Fruit fly (Drosophila melanogaster) whole organism, embryonic: ENCODE measurements around the gene Ndae1.

Experiments used
- BtbVII ChIP-seq: fragments of 200-800 bp; sonication (Bioruptor generic); optimal IDR thresholded peaks from 3 replicates; lab custom pipeline; 2017; ENCODE audit warnings: missing biosample characterization, mild to moderate bottlenecking, missing genetic modification characterization
- CG10431 ChIP-seq: fragments of 200-800 bp; sonication (Bioruptor generic); optimal IDR thresholded peaks from 3 replicates; lab custom pipeline; 2018; ENCODE audit warnings: missing biosample characterization, mild to moderate bottlenecking, missing genetic modification characterization
- CG12155 ChIP-seq: fragments of 200-800 bp; sonication (Bioruptor generic); optimal IDR thresholded peaks from 3 replicates; lab custom pipeline; 2016; ENCODE audit warnings: missing biosample characterization, missing genetic modification characterization
- CG12391 ChIP-seq: fragments of 200-800 bp; sonication (Bioruptor generic); optimal IDR thresholded peaks from 3 replicates; lab custom pipeline; 2018; ENCODE audit warnings: missing biosample characterization, mild to moderate bottlenecking, missing genetic modification characterization, moderate library complexity
- CG14050 ChIP-seq: fragments of 200-800 bp; sonication (Bioruptor generic); IDR thresholded peaks from 3 replicates; pipeline ENCODE4 v1.3.6; 2022; ENCODE audit warnings: missing biosample characterization, missing genetic modification characterization
- CG14710 ChIP-seq: fragments of 200-800 bp; sonication (Bioruptor generic); optimal IDR thresholded peaks from 3 replicates; lab custom pipeline; 2019; ENCODE audit warnings: missing biosample characterization, mild to moderate bottlenecking, missing genetic modification characterization, moderate library complexity
- CG14860 ChIP-seq: fragments of 200-800 bp; sonication (Bioruptor generic); IDR thresholded peaks from 3 replicates; pipeline ENCODE4 v1.3.6; 2022; ENCODE audit warnings: missing biosample characterization, missing genetic modification characterization; ENCODE audit not compliant: partially characterized antibody
- CG15269 ChIP-seq: fragments of 200-800 bp; sonication (Bioruptor generic); optimal IDR thresholded peaks from 2 replicates; lab custom pipeline; 2018; ENCODE audit warnings: missing biosample characterization, mild to moderate bottlenecking, missing genetic modification characterization, moderate library complexity
- CG1647 ChIP-seq: fragments of 200-800 bp; sonication (Bioruptor generic); optimal IDR thresholded peaks from 3 replicates; lab custom pipeline; 2016; ENCODE audit warnings: missing biosample characterization, missing genetic modification characterization
- CG16815 ChIP-seq: fragments of 200-800 bp; sonication (Bioruptor generic); optimal IDR thresholded peaks from 3 replicates; lab custom pipeline; 2017; ENCODE audit warnings: missing biosample characterization, mild to moderate bottlenecking, missing genetic modification characterization
- CG17186 ChIP-seq: fragments of 200-800 bp; sonication (Bioruptor generic); optimal IDR thresholded peaks from 3 replicates; lab custom pipeline; 2017; ENCODE audit warnings: missing biosample characterization, missing genetic modification reagents, missing genetic modification characterization
- CG1792 ChIP-seq: fragments of 200-800 bp; sonication (Bioruptor generic); optimal IDR thresholded peaks from 2 replicates; lab custom pipeline; 2016; ENCODE audit warnings: missing biosample characterization, missing genetic modification characterization
- CG2712 ChIP-seq: fragments of 200-800 bp; optimal IDR thresholded peaks from 3 replicates; lab custom pipeline; 2019; ENCODE audit warnings: missing biosample characterization, mild to moderate bottlenecking, missing genetic modification characterization, moderate library complexity
- CG2875 ChIP-seq: fragments of 200-800 bp; sonication (Bioruptor generic); optimal IDR thresholded peaks from 2 replicates; lab custom pipeline; 2017; ENCODE audit warnings: missing biosample characterization, mild to moderate bottlenecking, missing genetic modification characterization, missing genetic modification reagents
- CG3726 ChIP-seq: fragments of 200-800 bp; sonication (Bioruptor generic); IDR thresholded peaks from 3 replicates; pipeline ENCODE4, ENCODE4 v1.3.6; 2022; ENCODE audit warnings: missing biosample characterization, missing genetic modification characterization
- CG4360 ChIP-seq: fragments of 200-800 bp; sonication (Bioruptor generic); IDR thresholded peaks from 2 replicates; pipeline ENCODE4 v1.3.6; 2022; ENCODE audit warnings: missing biosample characterization, missing genetic modification characterization
- CG8765 ChIP-seq: fragments of 200-800 bp; sonication (Bioruptor generic); IDR thresholded peaks from 2 replicates; pipeline ENCODE4 v1.3.6; 2022; ENCODE audit warnings: missing biosample characterization, missing genetic modification characterization
- Camta ChIP-seq: fragments of 200-800 bp; sonication (Bioruptor generic); optimal IDR thresholded peaks from 2 replicates; lab custom pipeline; 2016; ENCODE audit warnings: missing biosample characterization, missing genetic modification characterization
- Dref ChIP-seq: fragments of 200-800 bp; sonication (Bioruptor generic); IDR thresholded peaks from 2 replicates; pipeline ENCODE4 v1.3.6; 2022; ENCODE audit warnings: missing biosample characterization, missing genetic modification characterization
- Hr51 ChIP-seq, 2 experiments: fragments of 200-800 bp; sonication (Bioruptor generic); optimal IDR thresholded peaks; 2 replicates in 1 of 2; 3 replicates in 1 of 2; lab custom pipeline; 2016 to 2018; ENCODE audit warnings: missing biosample characterization in 2 of 2, missing genetic modification characterization in 2 of 2, mild to moderate bottlenecking in 1 of 2, moderate library complexity in 1 of 2
- Max ChIP-seq: fragments of 200-800 bp; sonication (Bioruptor generic); optimal IDR thresholded peaks from 2 replicates; lab custom pipeline; 2016; ENCODE audit warnings: missing biosample characterization, mild to moderate bottlenecking, missing genetic modification characterization
- NC2α ChIP-seq: fragments of 200-800 bp; sonication (Bioruptor generic); optimal IDR thresholded peaks from 2 replicates; lab custom pipeline; 2016; ENCODE audit warnings: missing biosample characterization, missing genetic modification characterization
- Neu2 ChIP-seq: fragments of 200-800 bp; sonication (Bioruptor generic); optimal IDR thresholded peaks from 3 replicates; lab custom pipeline; 2016; ENCODE audit warnings: missing biosample characterization, missing genetic modification characterization, borderline replicate concordance
- NfI ChIP-seq: fragments of 200-800 bp; sonication (Bioruptor generic); optimal IDR thresholded peaks from 3 replicates; lab custom pipeline; 2018; ENCODE audit warnings: missing biosample characterization, mild to moderate bottlenecking, missing genetic modification characterization, moderate library complexity
- Optix ChIP-seq: fragments of 200-800 bp; sonication (Bioruptor generic); IDR thresholded peaks from 3 replicates; pipeline ENCODE4 v1.3.6; 2022; ENCODE audit warnings: missing biosample characterization, missing genetic modification characterization
- Ptx1 ChIP-seq: fragments of 200-800 bp; sonication (Bioruptor generic); IDR thresholded peaks from 2 replicates; pipeline ENCODE4 v1.3.6; 2022; ENCODE audit warnings: missing biosample characterization, missing genetic modification characterization
- Sin3A ChIP-seq: fragments of >200 bp; optimal IDR thresholded peaks from 2 replicates; lab custom pipeline; 2018
- abd-A ChIP-seq: fragments of 200-800 bp; sonication (Bioruptor generic); optimal IDR thresholded peaks from 3 replicates; lab custom pipeline; 2019; ENCODE audit warnings: missing biosample characterization, mild to moderate bottlenecking, missing genetic modification characterization, moderate library complexity
- ap ChIP-seq: fragments of 200-800 bp; sonication (Bioruptor generic); IDR thresholded peaks from 2 replicates; pipeline ENCODE4 v1.3.6; 2022; ENCODE audit warnings: missing biosample characterization, missing genetic modification characterization
- dmrt11E ChIP-seq: fragments of 200-800 bp; sonication (Bioruptor generic); optimal IDR thresholded peaks from 3 replicates; lab custom pipeline; 2018; ENCODE audit warnings: missing biosample characterization, mild to moderate bottlenecking, missing genetic modification characterization, moderate library complexity
- esg ChIP-seq: fragments of 200-800 bp; sonication (Bioruptor generic); conservative IDR thresholded peaks from 2 replicates; pipeline ENCODE4 v1.3.6; 2022; ENCODE audit warnings: missing biosample characterization, missing genetic modification characterization
- ewg ChIP-seq: fragments of 200-800 bp; sonication (Bioruptor generic); optimal IDR thresholded peaks from 3 replicates; lab custom pipeline; 2017; ENCODE audit warnings: mild to moderate bottlenecking, missing biosample characterization, missing genetic modification reagents, missing genetic modification characterization
- exex ChIP-seq: fragments of 200-800 bp; sonication (Bioruptor generic); optimal IDR thresholded peaks from 4 replicates; lab custom pipeline; 2018; ENCODE audit warnings: missing biosample characterization, mild to moderate bottlenecking, missing genetic modification characterization, moderate library complexity
- grn ChIP-seq: fragments of 200-800 bp; sonication (Bioruptor generic); optimal IDR thresholded peaks from 3 replicates; lab custom pipeline; 2017; ENCODE audit warnings: missing biosample characterization, missing genetic modification characterization
- gro ChIP-seq: fragments of 200-800 bp; sonication (Bioruptor generic); optimal IDR thresholded peaks from 2 replicates; lab custom pipeline; 2016; ENCODE audit warnings: missing biosample characterization, missing genetic modification characterization
- gsb ChIP-seq: fragments of 200-800 bp; sonication (Bioruptor generic); IDR thresholded peaks from 2 replicates; pipeline ENCODE4 v1.3.6; 2022; ENCODE audit warnings: missing biosample characterization, missing genetic modification characterization
- h ChIP-seq: fragments of >200 bp; optimal IDR thresholded peaks from 2 replicates; lab custom pipeline; 2017
- hth ChIP-seq: fragments of >200 bp; optimal IDR thresholded peaks from 2 replicates; lab custom pipeline; 2017; ENCODE audit warnings: inconsistent platforms
- kah ChIP-seq: fragments of 200-800 bp; sonication (Bioruptor generic); optimal IDR thresholded peaks from 2 replicates; lab custom pipeline; 2018; ENCODE audit warnings: missing biosample characterization, mild to moderate bottlenecking, missing genetic modification characterization
- klu ChIP-seq: fragments of 200-800 bp; sonication (Bioruptor generic); IDR thresholded peaks from 2 replicates; pipeline ENCODE4 v1.3.6; 2022; ENCODE audit warnings: missing biosample characterization, missing genetic modification characterization
- nmo ChIP-seq: fragments of 200-800 bp; sonication (Bioruptor generic); optimal IDR thresholded peaks from 2 replicates; lab custom pipeline; 2018; ENCODE audit warnings: missing biosample characterization, mild to moderate bottlenecking, missing genetic modification characterization, moderate library complexity
- oc ChIP-seq: fragments of 200-800 bp; sonication (Bioruptor generic); optimal IDR thresholded peaks from 2 replicates; lab custom pipeline; 2018; ENCODE audit warnings: missing biosample characterization, mild to moderate bottlenecking, missing genetic modification characterization, moderate library complexity
- salm ChIP-seq: fragments of 200-800 bp; sonication (Bioruptor generic); optimal IDR thresholded peaks from 2 replicates; lab custom pipeline; 2018; ENCODE audit warnings: missing biosample characterization, mild to moderate bottlenecking, missing genetic modification characterization
- shn ChIP-seq: fragments of 200-800 bp; sonication (Bioruptor generic); optimal IDR thresholded peaks from 3 replicates; lab custom pipeline; 2016; ENCODE audit warnings: missing biosample characterization, missing genetic modification characterization
- sim ChIP-seq: fragments of 200-800 bp; sonication (Bioruptor generic); IDR thresholded peaks from 2 replicates; pipeline ENCODE4 v1.3.6; 2022; ENCODE audit warnings: missing biosample characterization, missing genetic modification characterization
- stc ChIP-seq: fragments of 200-800 bp; sonication (Bioruptor generic); IDR thresholded peaks from 2 replicates; pipeline ENCODE4 v1.3.6; 2022; ENCODE audit warnings: missing biosample characterization, missing genetic modification characterization
- stwl ChIP-seq: fragments of 200-800 bp; sonication (Bioruptor generic); optimal IDR thresholded peaks from 3 replicates; lab custom pipeline; 2018; ENCODE audit warnings: missing biosample characterization, mild to moderate bottlenecking, missing genetic modification characterization, moderate library complexity
- tna ChIP-seq: fragments of 200-800 bp; sonication (Bioruptor generic); IDR thresholded peaks from 2 replicates; pipeline ENCODE4 v1.3.6; 2022; ENCODE audit warnings: missing biosample characterization, missing genetic modification characterization; ENCODE audit not compliant: partially characterized antibody
- toy ChIP-seq: fragments of 200-800 bp; sonication (Bioruptor generic); IDR thresholded peaks from 2 replicates; pipeline ENCODE4 v1.3.6; 2022; ENCODE audit warnings: missing biosample characterization, missing genetic modification characterization
- usp ChIP-seq: fragments of >200 bp; optimal IDR thresholded peaks from 2 replicates; lab custom pipeline; 2017; ENCODE audit warnings: missing biosample characterization, missing genetic modification characterization
- zfh2 ChIP-seq: fragments of 200-800 bp; sonication (Bioruptor generic); optimal IDR thresholded peaks from 2 replicates; lab custom pipeline; 2016; ENCODE audit warnings: missing biosample characterization, missing genetic modification characterization

Ndae1 gene

DNA sequence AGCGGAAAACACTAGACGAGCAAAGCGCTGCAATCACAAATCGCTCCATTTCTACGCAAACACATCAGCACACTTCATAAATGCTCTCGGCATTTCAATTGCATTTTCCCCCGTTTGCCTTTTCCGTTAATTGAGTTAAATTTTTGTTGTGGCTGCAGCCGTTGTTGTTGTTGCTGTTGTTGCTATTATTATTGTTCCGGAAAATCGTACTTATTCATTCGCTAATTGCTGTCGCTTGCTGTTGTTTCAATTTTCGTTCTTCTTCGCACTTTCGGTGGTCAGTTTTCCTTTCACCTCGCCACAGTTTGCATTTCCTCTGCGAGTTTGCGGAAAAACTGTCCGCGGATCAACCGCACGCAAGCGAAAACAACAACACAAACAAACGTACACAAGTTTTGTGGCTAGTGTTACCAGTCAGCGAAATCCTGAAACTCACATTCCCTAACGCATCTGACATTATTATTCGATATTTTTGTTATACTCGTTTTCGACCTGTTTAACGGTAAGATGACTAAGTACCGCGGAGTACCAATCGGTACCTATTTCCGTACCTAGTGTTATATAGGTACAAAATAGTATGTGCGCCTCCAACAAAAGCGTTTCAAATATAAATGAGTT lies 29.4 kb downstream of the Ndae1 start, which contains the start of gene CG13784 (continued):
- TF ChIP-seq Optix (0 out of 3 replicates have a peak, but pooled peaks have one; percentile 26), CG14710 (peak; percentile 52), CG10431 (no peak), ewg (GFP tag; lab: Kevin White, UChicago) (no peak), salm (peak; percentile 46), klu (no peak), Camta (GFP tag; lab: Kevin White, UChicago) (no peak), esg (GFP tag; lab: Robert Waterston, UW) (no peak), nmo (GFP tag; lab: Kevin White, UChicago) (peak; percentile 61), gsb (GFP tag; lab: Robert Waterston, UW) (no peak), usp (GFP tag; lab: Kevin White, UChicago) (no peak), CG8765 (GFP tag; lab: Robert Waterston, UW) (peak; percentile 26; the same call in 1 of the 2 replicates), stc (GFP tag; lab: Robert Waterston, UW) (peak; percentile 16; the same call in 1 of the 2 replicates), exex (no peak), shn (GFP tag; lab: Kevin White, UChicago) (peak; percentile 8), grn (GFP tag; lab: Kevin White, UChicago) (no peak), toy (no peak), CG12391 (tag; lab: Kevin White, UChicago) (peak; percentile 63), Ptx1 (GFP tag; lab: Robert Waterston, UW) (no peak), Max (peak; percentile 37), Dref (peak; percentile 63), CG16815 (GFP tag; lab: Kevin White, UChicago) (no peak), zfh2 (GFP tag; lab: Kevin White, UChicago) (peak; percentile 24), CG14860 (no peak), BtbVII (peak; percentile 33), Neu2 (no peak), CG17186 (peak; percentile 23), Hr51 (GFP tag; optimal IDR thresholded peaks at IDR 0.05; lab: Kevin White, UChicago) (no peak), NfI (peak; percentile 27), CG4360 (GFP tag; lab: Robert Waterston, UW) (peak; percentile 96), dmrt11E (tag; lab: Kevin White, UChicago) (peak; percentile 22), CG3726 (GFP tag; lab: Robert Waterston, UW) (no peak), oc (tag; lab: Kevin White, UChicago) (peak; percentile 25), gro (GFP tag; lab: Kevin White, UChicago) (peak; percentile 49), sim (GFP tag; lab: Robert Waterston, UW) (no peak), CG12155 (GFP tag; lab: Kevin White, UChicago) (no peak), stwl (tag; lab: Kevin White, UChicago) (peak; percentile 90), kah (no peak), CG14050 (GFP tag; lab: Robert Waterston, UW) (no peak), Sin3A (peak; percentile 22), CG1792 (GFP tag; lab: Kevin White, UChicago) (no peak), tna (GFP tag; lab: Robert Waterston, UW) (peak; percentile 58; the same call in 1 of the 2 replicates), ap (GFP tag; lab: Robert Waterston, UW) (no peak), CG2875 (GFP tag; lab: Kevin White, UChicago) (peak; percentile 49), abd-A (tag; lab: Kevin White, UChicago) (no peak), CG15269 (tag; lab: Kevin White, UChicago) (peak; percentile 51), CG1647 (GFP tag; lab: Kevin White, UChicago) (peak; percentile 22), CG2712 (tag; lab: Kevin White, UChicago) (peak; percentile 55), NC2α (GFP tag; lab: Kevin White, UChicago) (no peak), hth (lab: Kevin White, UChicago) (no peak), h (lab: Kevin White, UChicago) (no peak)
